Worm (Caenorhabditis elegans) whole organism, L3 larva: Measurements from ENCODE around the gene Y39A1A.17.

Experiments used
- ZK546.5 ChIP-seq: sonication (generic microtip); optimal IDR thresholded peaks from 2 replicates; lab custom pipeline; 2017; ENCODE audit warnings: missing biosample characterization, missing genetic modification characterization
- aly-2 ChIP-seq: fragments of 150-350 bp; optimal IDR thresholded peaks from 2 replicates; lab custom pipeline; 2014; ENCODE audit warnings: missing biosample characterization, missing genetic modification characterization
- ama-1 ChIP-seq: fragments of 150-350 bp; optimal IDR thresholded peaks from 2 replicates; lab custom pipeline; 2018
- ceh-16 ChIP-seq: sonication (generic microtip); optimal IDR thresholded peaks from 2 replicates; lab custom pipeline; 2017; ENCODE audit warnings: missing biosample characterization, missing genetic modification characterization
- ceh-28 ChIP-seq: fragments of 150-350 bp; optimal IDR thresholded peaks from 2 replicates; lab custom pipeline; 2014; ENCODE audit warnings: missing biosample characterization, missing genetic modification reagents, missing genetic modification characterization
- ceh-9 ChIP-seq: sonication (generic microtip); optimal IDR thresholded peaks from 2 replicates; lab custom pipeline; 2018; ENCODE audit warnings: missing biosample characterization, missing genetic modification characterization
- daf-12 ChIP-seq: fragments of 150-350 bp; optimal IDR thresholded peaks from 2 replicates; lab custom pipeline; 2014; ENCODE audit warnings: missing biosample characterization, missing genetic modification reagents, missing genetic modification characterization
- egl-27 ChIP-seq: sonication (generic microtip); optimal IDR thresholded peaks from 4 replicates; lab custom pipeline; 2017; ENCODE audit warnings: missing biosample characterization, missing genetic modification reagents, missing genetic modification characterization
- egl-5 ChIP-seq: fragments of 150-350 bp; optimal IDR thresholded peaks from 2 replicates; lab custom pipeline; 2017; ENCODE audit warnings: missing biosample characterization, missing genetic modification reagents, missing genetic modification characterization, inconsistent platforms
- elt-1 ChIP-seq: fragments of 150-350 bp; optimal IDR thresholded peaks from 2 replicates; lab custom pipeline; 2014; ENCODE audit warnings: missing biosample characterization, missing genetic modification characterization
- elt-2 ChIP-seq: sonication (generic microtip); optimal IDR thresholded peaks from 2 replicates; lab custom pipeline; 2016; ENCODE audit warnings: missing genetic modification reagents, mild to moderate bottlenecking, missing genetic modification characterization, missing compliant biosample characterization
- eor-1 ChIP-seq, 2 experiments: fragments of 150-350 bp; optimal IDR thresholded peaks; 2 replicates each; lab custom pipeline; 2014 to 2018; ENCODE audit warnings: missing biosample characterization in 2 of 2, missing genetic modification characterization in 2 of 2
- fkh-2 ChIP-seq: fragments of 150-350 bp; optimal IDR thresholded peaks from 2 replicates; lab custom pipeline; 2014; ENCODE audit warnings: missing biosample characterization, missing genetic modification reagents, missing genetic modification characterization
- fos-1 ChIP-seq: fragments of 150-350 bp; optimal IDR thresholded peaks from 2 replicates; lab custom pipeline; 2014; ENCODE audit warnings: missing biosample characterization, missing genetic modification characterization
- hmg-11 ChIP-seq: sonication (generic microtip); optimal IDR thresholded peaks from 2 replicates; lab custom pipeline; 2016; ENCODE audit warnings: missing genetic modification characterization, missing compliant biosample characterization
- jun-1 ChIP-seq: fragments of 150-350 bp; optimal IDR thresholded peaks from 2 replicates; lab custom pipeline; 2014; ENCODE audit warnings: missing biosample characterization, missing genetic modification reagents, missing genetic modification characterization
- lin-15B ChIP-seq: fragments of 150-350 bp; optimal IDR thresholded peaks from 2 replicates; lab custom pipeline; 2014; ENCODE audit warnings: missing biosample characterization, missing genetic modification characterization
- lin-39 ChIP-seq: fragments of 150-350 bp; optimal IDR thresholded peaks from 2 replicates; lab custom pipeline; 2018; ENCODE audit warnings: missing biosample characterization, missing genetic modification reagents, missing genetic modification characterization
- lsy-12 ChIP-seq: sonication (generic microtip); optimal IDR thresholded peaks from 2 replicates; lab custom pipeline; 2016; ENCODE audit warnings: mild to moderate bottlenecking, missing genetic modification characterization, missing compliant biosample characterization
- mml-1 ChIP-seq: fragments of 150-350 bp; sonication (generic microtip); optimal IDR thresholded peaks from 3 replicates; lab custom pipeline; 2014; ENCODE audit warnings: missing biosample characterization, missing genetic modification characterization
- nfya-1 ChIP-seq: sonication (generic microtip); optimal IDR thresholded peaks from 2 replicates; lab custom pipeline; 2017; ENCODE audit warnings: missing genetic modification characterization, mild to moderate bottlenecking, missing compliant biosample characterization, antibody characterized with exemption, moderate library complexity; ENCODE audit not compliant: insufficient read depth
- nhr-11 ChIP-seq: fragments of 150-350 bp; optimal IDR thresholded peaks from 2 replicates; lab custom pipeline; 2014; ENCODE audit warnings: missing biosample characterization, missing genetic modification characterization
- nhr-12 ChIP-seq: fragments of 150-350 bp; optimal IDR thresholded peaks from 2 replicates; lab custom pipeline; 2014; ENCODE audit warnings: missing biosample characterization, missing genetic modification characterization
- nhr-23 ChIP-seq: fragments of 150-350 bp; optimal IDR thresholded peaks from 2 replicates; lab custom pipeline; 2014; ENCODE audit warnings: missing biosample characterization, missing genetic modification reagents, missing genetic modification characterization
- nhr-237 ChIP-seq: fragments of 150-350 bp; optimal IDR thresholded peaks from 2 replicates; lab custom pipeline; 2014; ENCODE audit warnings: missing biosample characterization, missing genetic modification characterization
- nhr-25 ChIP-seq: sonication (generic microtip); optimal IDR thresholded peaks from 2 replicates; lab custom pipeline; 2017; ENCODE audit warnings: missing biosample characterization, missing genetic modification characterization
- nhr-28 ChIP-seq: fragments of 150-350 bp; optimal IDR thresholded peaks from 2 replicates; lab custom pipeline; 2014; ENCODE audit warnings: missing biosample characterization, missing genetic modification characterization
- nhr-43 ChIP-seq: sonication (generic microtip); optimal IDR thresholded peaks from 2 replicates; lab custom pipeline; 2016; ENCODE audit warnings: mild to moderate bottlenecking, missing genetic modification characterization, missing compliant biosample characterization; ENCODE audit not compliant: poor library complexity, severe bottlenecking
- nhr-67 ChIP-seq: fragments of 150-350 bp; optimal IDR thresholded peaks from 2 replicates; lab custom pipeline; 2014; ENCODE audit warnings: missing biosample characterization, missing genetic modification characterization
- nhr-76 ChIP-seq: fragments of 150-350 bp; sonication (generic microtip); optimal IDR thresholded peaks from 5 replicates; lab custom pipeline; 2014; ENCODE audit warnings: missing biosample characterization, missing genetic modification characterization
- nhr-77 ChIP-seq: fragments of 150-350 bp; optimal IDR thresholded peaks from 2 replicates; lab custom pipeline; 2014; ENCODE audit warnings: missing biosample characterization, missing genetic modification characterization
- pha-4 ChIP-seq: fragments of 150-350 bp; optimal IDR thresholded peaks from 2 replicates; lab custom pipeline; 2014; ENCODE audit warnings: missing biosample characterization, missing genetic modification reagents, missing genetic modification characterization
- snpc-4 ChIP-seq: fragments of 150-350 bp; optimal IDR thresholded peaks from 2 replicates; lab custom pipeline; 2014; ENCODE audit warnings: missing biosample characterization, missing genetic modification characterization
- tbx-2 ChIP-seq: sonication (generic microtip); optimal IDR thresholded peaks from 2 replicates; lab custom pipeline; 2016; ENCODE audit warnings: mild to moderate bottlenecking, missing genetic modification characterization, missing compliant biosample characterization
- unc-39 ChIP-seq: sonication (generic microtip); optimal IDR thresholded peaks from 4 replicates; lab custom pipeline; 2017; ENCODE audit warnings: missing biosample characterization, missing genetic modification characterization
- unc-62 ChIP-seq: fragments of 150-350 bp; sonication (generic microtip); optimal IDR thresholded peaks from 4 replicates; lab custom pipeline; 2014; ENCODE audit warnings: missing biosample characterization, missing genetic modification reagents, missing genetic modification characterization
- zag-1 ChIP-seq: fragments of 150-350 bp; optimal IDR thresholded peaks from 2 replicates; lab custom pipeline; 2014; ENCODE audit warnings: missing biosample characterization, missing genetic modification characterization
- ztf-11 ChIP-seq: fragments of 150-350 bp; optimal IDR thresholded peaks from 2 replicates; lab custom pipeline; 2014; ENCODE audit warnings: missing biosample characterization, missing genetic modification characterization

Gene Y39A1A.17

ce11 chrIII:10691019-10691418, at the start of gene Y39A1A.17:
Gene Y39A1A.17, minus strand, starts transcription at chrIII:10691119.
- TF ChIP-seq nhr-12 (no peak), egl-5 (no peak), fkh-2 (tag; lab: Kevin White, UChicago) (no peak), lin-15B (tag; lab: Kevin White, UChicago) (no peak), nhr-23 (tag; lab: Kevin White, UChicago) (no peak), tbx-2 (tag; lab: Kevin White, UChicago) (no peak), mml-1 (tag; lab: Kevin White, UChicago) (no peak), hmg-11 (tag; lab: Kevin White, UChicago) (no peak), nhr-237 (no peak), ama-1 (lab: Kevin White, UChicago) (no peak)

ce11 chrIII:10740518-10740917, 49.6 kb upstream of the Y39A1A.17 start, which contains the start of gene K01G5.8:
Gene K01G5.8, minus strand, starts transcription at chrIII:10740772.
- no peak for TF ChIP-seq unc-39 (tag; lab: Kevin White, UChicago)
- TF ChIP-seq nhr-76: no peak
- no peak for TF ChIP-seq elt-2 (tag; lab: Kevin White, UChicago)
- TF ChIP-seq nhr-43 (tag; lab: Kevin White, UChicago): no peak
- TF ChIP-seq egl-5: no peak
- TF ChIP-seq zag-1 (tag; lab: Kevin White, UChicago): no peak

ce11 chrIII:10739902-10740301, 49.0 kb upstream of the Y39A1A.17 start:
- TF ChIP-seq lin-39 (tag; lab: Kevin White, UChicago) (peak; percentile 52), lsy-12 (no peak), nhr-25 (tag; lab: Kevin White, UChicago) (peak; percentile 33), nfya-1 (tag; lab: Kevin White, UChicago) (peak; percentile 79), aly-2 (tag; lab: Kevin White, UChicago) (no peak), elt-1 (tag; lab: Kevin White, UChicago) (no peak), nhr-23 (tag; lab: Kevin White, UChicago) (peak; percentile 37), ceh-28 (tag; lab: Kevin White, UChicago) (peak; percentile 25), elt-2 (tag; lab: Kevin White, UChicago) (peak; percentile 45), snpc-4 (peak; percentile 16), pha-4 (tag; lab: Kevin White, UChicago) (peak; percentile 37), nhr-77 (tag; lab: Kevin White, UChicago) (no peak), hmg-11 (tag; lab: Kevin White, UChicago) (peak; percentile 66), daf-12 (no peak), fkh-2 (tag; lab: Kevin White, UChicago) (no peak), lin-15B (tag; lab: Kevin White, UChicago) (peak; percentile 72), ztf-11 (tag; lab: Kevin White, UChicago) (no peak), ama-1 (lab: Kevin White, UChicago) (peak; percentile 56), eor-1 (tag; optimal IDR thresholded peaks at IDR 0.05; lab: Kevin White, UChicago) (no peak), zag-1 (tag; lab: Kevin White, UChicago) (no peak)

ce11 chrIII:10739455-10739854, 48.5 kb upstream of the Y39A1A.17 start, which contains the start of gene smap-1:
Gene smap-1, minus strand, starts transcription at chrIII:10739792.
- TF ChIP-seq fos-1: no peak
- no peak for TF ChIP-seq nhr-237
- no peak for TF ChIP-seq nfya-1 (tag; lab: Kevin White, UChicago)
- no peak for TF ChIP-seq egl-5
- no peak for TF ChIP-seq elt-2 (tag; lab: Kevin White, UChicago)
- no peak for TF ChIP-seq ZK546.5 (tag; lab: Kevin White, UChicago)
- TF ChIP-seq hmg-11 (tag; lab: Kevin White, UChicago): no peak
- no peak for TF ChIP-seq ama-1 (lab: Kevin White, UChicago)
- TF ChIP-seq ceh-28 (tag; lab: Kevin White, UChicago): no peak
- no peak for TF ChIP-seq ceh-9 (tag; lab: Kevin White, UChicago)
- no peak for TF ChIP-seq egl-27 (tag; lab: Kevin White, UChicago)
- no peak for TF ChIP-seq nhr-23 (tag; lab: Kevin White, UChicago)
- no peak for TF ChIP-seq ceh-16
- TF ChIP-seq nhr-43 (tag; lab: Kevin White, UChicago): no peak
- no peak for TF ChIP-seq eor-1 (tag; optimal IDR thresholded peaks at IDR 0.05; lab: Kevin White, UChicago)

- TF ChIP-seq nhr-67 (tag; lab: Kevin White, UChicago) (no peak), nhr-28 (no peak), nhr-12 (no peak), fos-1 (no peak), ZK546.5 (tag; lab: Kevin White, UChicago) (no peak), jun-1 (tag; lab: Kevin White, UChicago) (no peak), nhr-25 (tag; lab: Kevin White, UChicago) (no peak), nhr-11 (tag; lab: Kevin White, UChicago) (no peak), unc-62 (GFP tag; lab: Kevin White, UChicago) (no peak), nhr-237 (no peak), fkh-2 (tag; lab: Kevin White, UChicago) (no peak)
Measured at ce11 chrIII:10738081-10738480, 47.2 kb upstream of the Y39A1A.17 start.
